Fruit fly (Drosophila melanogaster) whole organism, embryonic: Measurements from ENCODE around the gene Gs1l.

Source experiments
- CG10209 ChIP-seq: fragments of 200-800 bp; sonication (Bioruptor generic); optimal IDR thresholded peaks from 3 replicates; lab custom pipeline; 2017; ENCODE audit warnings: missing biosample characterization, mild to moderate bottlenecking, missing genetic modification characterization, missing genetic modification reagents
- CG10267 ChIP-seq: fragments of 200-800 bp; sonication (Bioruptor generic); optimal IDR thresholded peaks from 2 replicates; lab custom pipeline; 2018; ENCODE audit warnings: missing biosample characterization, mild to moderate bottlenecking, missing genetic modification characterization, moderate library complexity
- CG11456 ChIP-seq: fragments of 200-800 bp; sonication (Bioruptor generic); IDR thresholded peaks from 3 replicates; pipeline ENCODE4 v1.3.6; 2022; ENCODE audit warnings: missing biosample characterization, missing genetic modification characterization
- CG12744 ChIP-seq: fragments of 200-800 bp; sonication (Bioruptor generic); optimal IDR thresholded peaks from 2 replicates; lab custom pipeline; 2016; ENCODE audit warnings: missing biosample characterization, missing genetic modification characterization
- CG14050 ChIP-seq: fragments of 200-800 bp; sonication (Bioruptor generic); IDR thresholded peaks from 3 replicates; pipeline ENCODE4 v1.3.6; 2022; ENCODE audit warnings: missing biosample characterization, missing genetic modification characterization
- CG14710 ChIP-seq: fragments of 200-800 bp; sonication (Bioruptor generic); optimal IDR thresholded peaks from 3 replicates; lab custom pipeline; 2019; ENCODE audit warnings: missing biosample characterization, mild to moderate bottlenecking, missing genetic modification characterization, moderate library complexity
- CG15479 ChIP-seq: fragments of 200-800 bp; sonication (Bioruptor generic); optimal IDR thresholded peaks from 3 replicates; lab custom pipeline; 2019; ENCODE audit warnings: missing biosample characterization, mild to moderate bottlenecking, missing genetic modification characterization, moderate library complexity
- CG15514 ChIP-seq: fragments of 200-800 bp; sonication (Bioruptor generic); optimal IDR thresholded peaks from 3 replicates; lab custom pipeline; 2017; ENCODE audit warnings: missing biosample characterization, missing genetic modification characterization, mild to moderate bottlenecking, moderate library complexity, missing genetic modification reagents
- CG17829 ChIP-seq: fragments of 200-800 bp; optimal IDR thresholded peaks from 2 replicates; lab custom pipeline; 2019; ENCODE audit warnings: missing biosample characterization, mild to moderate bottlenecking, missing genetic modification characterization, moderate library complexity
- CG17912 ChIP-seq: fragments of 200-800 bp; sonication (Bioruptor generic); optimal IDR thresholded peaks from 2 replicates; lab custom pipeline; 2018; ENCODE audit warnings: missing biosample characterization, mild to moderate bottlenecking, missing genetic modification characterization
- CG18262 ChIP-seq: fragments of 200-800 bp; optimal IDR thresholded peaks from 3 replicates; lab custom pipeline; 2019; ENCODE audit warnings: missing biosample characterization, mild to moderate bottlenecking, missing genetic modification characterization, moderate library complexity
- CG30020 ChIP-seq: fragments of 200-800 bp; optimal IDR thresholded peaks from 2 replicates; lab custom pipeline; 2019; ENCODE audit warnings: missing biosample characterization, mild to moderate bottlenecking, missing genetic modification characterization, moderate library complexity
- CG31365 ChIP-seq: fragments of 200-800 bp; sonication (Bioruptor generic); optimal IDR thresholded peaks from 2 replicates; lab custom pipeline; 2018; ENCODE audit warnings: missing biosample characterization, mild to moderate bottlenecking, missing genetic modification characterization
- CG31388 ChIP-seq: fragments of 200-800 bp; sonication (Bioruptor generic); optimal IDR thresholded peaks from 2 replicates; lab custom pipeline; 2016; ENCODE audit warnings: missing biosample characterization, missing genetic modification characterization
- CG4282 ChIP-seq: fragments of 200-800 bp; sonication (Bioruptor generic); optimal IDR thresholded peaks from 2 replicates; lab custom pipeline; 2016; ENCODE audit warnings: missing biosample characterization, missing genetic modification characterization
- CG4424 ChIP-seq: fragments of 200-800 bp; sonication (Bioruptor generic); optimal IDR thresholded peaks from 3 replicates; lab custom pipeline; 2016; ENCODE audit warnings: missing biosample characterization, missing genetic modification characterization
- CG6254 ChIP-seq: fragments of 200-800 bp; sonication (Bioruptor generic); optimal IDR thresholded peaks from 3 replicates; lab custom pipeline; 2017; ENCODE audit warnings: mild to moderate bottlenecking, missing biosample characterization, missing genetic modification reagents, missing genetic modification characterization
- CG6683 ChIP-seq: fragments of 200-800 bp; sonication (Bioruptor generic); optimal IDR thresholded peaks from 2 replicates; lab custom pipeline; 2017; ENCODE audit warnings: missing biosample characterization, mild to moderate bottlenecking, missing genetic modification characterization, missing genetic modification reagents
- CG8281 ChIP-seq: fragments of 200-800 bp; sonication (Bioruptor generic); optimal IDR thresholded peaks from 2 replicates; lab custom pipeline; 2018; ENCODE audit warnings: missing biosample characterization, mild to moderate bottlenecking, missing genetic modification characterization, moderate library complexity
- CG9215 ChIP-seq: fragments of 200-800 bp; sonication (Bioruptor generic); IDR thresholded peaks from 2 replicates; pipeline ENCODE4 v1.3.6; 2022; ENCODE audit warnings: missing biosample characterization, missing genetic modification characterization
- CTCF ChIP-seq: fragments of 200-800 bp; sonication (Bioruptor generic); optimal IDR thresholded peaks from 2 replicates; lab custom pipeline; 2017; ENCODE audit warnings: missing biosample characterization, mild to moderate bottlenecking, missing genetic modification characterization, moderate library complexity
- Dref ChIP-seq: fragments of 200-800 bp; sonication (Bioruptor generic); IDR thresholded peaks from 2 replicates; pipeline ENCODE4 v1.3.6; 2022; ENCODE audit warnings: missing biosample characterization, missing genetic modification characterization
- Eip74EF ChIP-seq, 2 experiments: fragments of 200-800 bp in 1 of 2; fragments of >200 bp in 1 of 2; sonication (Bioruptor generic) in 1 of 2; optimal IDR thresholded peaks; 2 replicates each; lab custom pipeline; 2017 to 2019; ENCODE audit warnings: missing biosample characterization in 2 of 2, missing genetic modification characterization in 2 of 2, mild to moderate bottlenecking in 1 of 2, moderate library complexity in 1 of 2
- Fer2 ChIP-seq: fragments of 200-800 bp; sonication (Bioruptor generic); optimal IDR thresholded peaks from 2 replicates; lab custom pipeline; 2018; ENCODE audit warnings: missing biosample characterization, mild to moderate bottlenecking, missing genetic modification characterization, moderate library complexity
- Hand ChIP-seq: fragments of 200-800 bp; sonication (Bioruptor generic); optimal IDR thresholded peaks from 2 replicates; lab custom pipeline; 2017; ENCODE audit warnings: mild to moderate bottlenecking, missing biosample characterization, missing genetic modification reagents, missing genetic modification characterization
- Hr51 ChIP-seq, 2 experiments: fragments of 200-800 bp; sonication (Bioruptor generic); optimal IDR thresholded peaks; 2 replicates in 1 of 2; 3 replicates in 1 of 2; lab custom pipeline; 2016 to 2018; ENCODE audit warnings: missing biosample characterization in 2 of 2, missing genetic modification characterization in 2 of 2, mild to moderate bottlenecking in 1 of 2, moderate library complexity in 1 of 2
- Mes4 ChIP-seq: fragments of 200-800 bp; sonication (Bioruptor generic); optimal IDR thresholded peaks from 2 replicates; lab custom pipeline; 2016; ENCODE audit warnings: missing biosample characterization, missing genetic modification characterization
- Neu2 ChIP-seq: fragments of 200-800 bp; sonication (Bioruptor generic); optimal IDR thresholded peaks from 3 replicates; lab custom pipeline; 2016; ENCODE audit warnings: missing biosample characterization, missing genetic modification characterization, borderline replicate concordance
- Oli ChIP-seq: fragments of 200-800 bp; sonication (Bioruptor generic); optimal IDR thresholded peaks from 2 replicates; lab custom pipeline; 2018; ENCODE audit warnings: missing biosample characterization, mild to moderate bottlenecking, missing genetic modification characterization, moderate library complexity
- amos ChIP-seq: fragments of 200-800 bp; sonication (Bioruptor generic); IDR thresholded peaks from 2 replicates; pipeline ENCODE4 v1.3.6; 2022; ENCODE audit warnings: missing biosample characterization, missing genetic modification characterization; ENCODE audit not compliant: partially characterized antibody
- bowl ChIP-seq: fragments of 200-800 bp; sonication (Bioruptor generic); IDR thresholded peaks from 2 replicates; pipeline ENCODE4 v1.3.6; 2022; ENCODE audit warnings: missing biosample characterization, missing genetic modification characterization
- chn ChIP-seq: fragments of 200-800 bp; sonication (Bioruptor generic); optimal IDR thresholded peaks from 2 replicates; lab custom pipeline; 2016; ENCODE audit warnings: missing biosample characterization, missing genetic modification characterization
- dimm ChIP-seq: fragments of 200-800 bp; sonication (Bioruptor generic); IDR thresholded peaks from 2 replicates; pipeline ENCODE4 v1.3.6; 2022; ENCODE audit warnings: missing biosample characterization, missing genetic modification characterization
- disco-r ChIP-seq: fragments of 200-800 bp; sonication (Bioruptor generic); optimal IDR thresholded peaks from 2 replicates; lab custom pipeline; 2016; ENCODE audit warnings: missing biosample characterization, missing genetic modification characterization
- fd96Cb ChIP-seq: fragments of 200-800 bp; sonication (Bioruptor generic); optimal IDR thresholded peaks from 2 replicates; lab custom pipeline; 2018; ENCODE audit warnings: missing biosample characterization, mild to moderate bottlenecking, missing genetic modification characterization, moderate library complexity
- fu2 ChIP-seq: fragments of 200-800 bp; sonication (Bioruptor generic); optimal IDR thresholded peaks from 2 replicates; lab custom pipeline; 2016; ENCODE audit warnings: missing biosample characterization, missing genetic modification characterization
- insv ChIP-seq, 2 experiments: fragments of 200-800 bp; sonication (Bioruptor generic); optimal IDR thresholded peaks; 3 replicates each; lab custom pipeline; 2016 to 2018; ENCODE audit warnings: missing biosample characterization in 2 of 2, missing genetic modification characterization in 2 of 2
- jigr1 ChIP-seq: fragments of 200-800 bp; sonication (Bioruptor generic); IDR thresholded peaks from 3 replicates; pipeline ENCODE4 v1.3.6; 2022; ENCODE audit warnings: missing biosample characterization, missing genetic modification characterization
- kah ChIP-seq: fragments of 200-800 bp; sonication (Bioruptor generic); optimal IDR thresholded peaks from 2 replicates; lab custom pipeline; 2018; ENCODE audit warnings: missing biosample characterization, mild to moderate bottlenecking, missing genetic modification characterization
- lola ChIP-seq, 3 experiments: fragments of >200 bp in 2 of 3; fragments of 200-800 bp in 1 of 3; sonication (Bioruptor generic) in 1 of 3; optimal IDR thresholded peaks; 2 replicates each; lab custom pipeline; 2017 to 2019; ENCODE audit warnings: missing biosample characterization in 3 of 3, missing genetic modification characterization in 3 of 3, mild to moderate bottlenecking in 1 of 3, moderate library complexity in 1 of 3
- nerfin-1 ChIP-seq: fragments of 200-800 bp; sonication (Bioruptor generic); optimal IDR thresholded peaks from 3 replicates; lab custom pipeline; 2019; ENCODE audit warnings: missing biosample characterization, mild to moderate bottlenecking, missing genetic modification characterization, moderate library complexity
- peb ChIP-seq: fragments of 200-800 bp; sonication (Bioruptor generic); IDR thresholded peaks from 2 replicates; pipeline ENCODE4 v1.3.6; 2022; ENCODE audit warnings: missing biosample characterization, missing genetic modification characterization
- repo ChIP-seq: fragments of 200-800 bp; sonication (Bioruptor generic); optimal IDR thresholded peaks from 2 replicates; lab custom pipeline; 2016; ENCODE audit warnings: missing biosample characterization, missing genetic modification characterization
- shn ChIP-seq: fragments of 200-800 bp; sonication (Bioruptor generic); optimal IDR thresholded peaks from 3 replicates; lab custom pipeline; 2016; ENCODE audit warnings: missing biosample characterization, missing genetic modification characterization
- sima ChIP-seq: fragments of 200-800 bp; sonication (Bioruptor generic); optimal IDR thresholded peaks from 2 replicates; lab custom pipeline; 2016; ENCODE audit warnings: missing biosample characterization, missing genetic modification characterization
- so ChIP-seq: fragments of 200-800 bp; sonication (Bioruptor generic); IDR thresholded peaks from 3 replicates; pipeline ENCODE4 v1.3.6; 2022; ENCODE audit warnings: missing biosample characterization, missing genetic modification characterization
- stwl ChIP-seq: fragments of 200-800 bp; sonication (Bioruptor generic); optimal IDR thresholded peaks from 3 replicates; lab custom pipeline; 2018; ENCODE audit warnings: missing biosample characterization, mild to moderate bottlenecking, missing genetic modification characterization, moderate library complexity
- tin ChIP-seq: fragments of 200-800 bp; sonication (Bioruptor generic); optimal IDR thresholded peaks from 3 replicates; lab custom pipeline; 2016; ENCODE audit warnings: missing biosample characterization, missing genetic modification characterization
- toy ChIP-seq: fragments of 200-800 bp; sonication (Bioruptor generic); IDR thresholded peaks from 2 replicates; pipeline ENCODE4 v1.3.6; 2022; ENCODE audit warnings: missing biosample characterization, missing genetic modification characterization
- unc-4 ChIP-seq: fragments of 200-800 bp; sonication (Bioruptor generic); IDR thresholded peaks from 2 replicates; pipeline ENCODE4 v1.3.6; 2022; ENCODE audit warnings: missing biosample characterization, missing genetic modification characterization; ENCODE audit not compliant: partially characterized antibody

Gs1l gene

dm6 chr2L:4448582-4449016 is 8.0 kb downstream of the Gs1l start, which contains the start of gene MFS18 (continued):
- TF ChIP-seq Eip74EF (GFP tag; optimal IDR thresholded peaks at IDR 0.05; lab: Kevin White, UChicago): peak in 1 of 2 experiments; percentile 94
- peak; percentile 72 for TF ChIP-seq CTCF (GFP tag; lab: Kevin White, UChicago)
- TF ChIP-seq chn (GFP tag; lab: Kevin White, UChicago): peak; percentile 93
- TF ChIP-seq CG30020: peak; percentile 80
- TF ChIP-seq so (GFP tag; lab: Robert Waterston, UW): peak; percentile 99
- TF ChIP-seq CG9215 (GFP tag; lab: Robert Waterston, UW): peak; percentile 97
- TF ChIP-seq sima (GFP tag; lab: Kevin White, UChicago): peak; percentile 14
- peak; percentile 34 for TF ChIP-seq CG17912 (GFP tag; lab: Kevin White, UChicago)
- peak; percentile 89 for TF ChIP-seq CG31365 (tag; lab: Kevin White, UChicago)
- TF ChIP-seq CG6254: peak; percentile 97
- TF ChIP-seq disco-r: peak; percentile 65
- TF ChIP-seq Fer2 (tag; lab: Kevin White, UChicago): peak; percentile 96
- peak; percentile 99 for TF ChIP-seq peb
- peak; percentile 95 for TF ChIP-seq nerfin-1 (tag; lab: Kevin White, UChicago)
- peak; percentile 99 for TF ChIP-seq tin (GFP tag; lab: Kevin White, UChicago)
- peak; percentile 89 for TF ChIP-seq Hand (GFP tag; lab: Kevin White, UChicago)
- peak; percentile 99 for TF ChIP-seq CG4424 (GFP tag; lab: Kevin White, UChicago)
- TF ChIP-seq repo (GFP tag; lab: Kevin White, UChicago): peak; percentile 91
- peak; percentile 96 for TF ChIP-seq bowl (GFP tag; lab: Robert Waterston, UW)
- peak; percentile 98 for TF ChIP-seq CG11456 (GFP tag; lab: Robert Waterston, UW)
- peak; percentile 91 for TF ChIP-seq CG8281 (tag; lab: Kevin White, UChicago)
- TF ChIP-seq Oli (tag; lab: Kevin White, UChicago): peak; percentile 95
- peak in 1 of 3 experiments; percentile 99 for TF ChIP-seq lola (GFP tag; optimal IDR thresholded peaks at IDR 0.05; lab: Kevin White, UChicago)
- TF ChIP-seq fu2: peak; percentile 80
- TF ChIP-seq CG6683 (GFP tag; lab: Kevin White, UChicago): peak; percentile 97
- TF ChIP-seq CG14710 (tag; lab: Kevin White, UChicago): peak; percentile 99
- peak; percentile 99 for TF ChIP-seq CG18262 (tag; lab: Kevin White, UChicago)
- TF ChIP-seq CG15514 (GFP tag; lab: Kevin White, UChicago): peak; percentile 94
- peak; percentile 77; the same call in 1 of the 2 replicates for TF ChIP-seq amos (GFP tag; lab: Robert Waterston, UW)
- TF ChIP-seq stwl (tag; lab: Kevin White, UChicago): peak; percentile 94
- TF ChIP-seq CG15479: peak; percentile 2
- peak; percentile 85 for TF ChIP-seq Dref
- TF ChIP-seq fd96Cb (tag; lab: Kevin White, UChicago): peak; percentile 100
- TF ChIP-seq CG14050: peak; percentile 98
- peak; percentile 68 for TF ChIP-seq CG12744 (GFP tag; lab: Kevin White, UChicago)
- peak; percentile 98 for TF ChIP-seq jigr1 (GFP tag; lab: Robert Waterston, UW)
- TF ChIP-seq insv (GFP tag; optimal IDR thresholded peaks at IDR 0.05; lab: Kevin White, UChicago): peak in 1 of 2 experiments; percentile 54
- no peak for TF ChIP-seq CG4282
- TF ChIP-seq CG17829 (tag; lab: Kevin White, UChicago): peak; percentile 99
- TF ChIP-seq Mes4 (GFP tag; lab: Kevin White, UChicago): peak; percentile 76
- TF ChIP-seq dimm: peak; percentile 98
- TF ChIP-seq kah (GFP tag; lab: Kevin White, UChicago): peak; percentile 92
- TF ChIP-seq Hr51 (GFP tag; optimal IDR thresholded peaks at IDR 0.05; lab: Kevin White, UChicago): peak; percentile 98 to 99
- TF ChIP-seq Neu2 (GFP tag; lab: Kevin White, UChicago): peak; percentile 81
- peak; percentile 52 for TF ChIP-seq unc-4
- peak; percentile 69 for TF ChIP-seq shn (GFP tag; lab: Kevin White, UChicago)
- TF ChIP-seq toy (GFP tag; lab: Robert Waterston, UW): peak; percentile 96
- TF ChIP-seq CG10267 (tag; lab: Kevin White, UChicago): peak; percentile 98
- TF ChIP-seq CG10209: peak; percentile 97
- TF ChIP-seq CG31388 (GFP tag; lab: Kevin White, UChicago): peak; percentile 93
